Worm (Caenorhabditis elegans) whole organism, young adult: Measurements from ENCODE around the gene mks-1.

ENCODE experiments used
- B0035.1 ChIP-seq: sonication (generic microtip); optimal IDR thresholded peaks from 2 replicates; lab custom pipeline; 2016; ENCODE audit warnings: missing genetic modification characterization, mild to moderate bottlenecking, missing compliant biosample characterization, missing genotype, missing genetic modification reagents
- F10E7.11 ChIP-seq: sonication (generic microtip); optimal IDR thresholded peaks from 2 replicates; lab custom pipeline; 2017; ENCODE audit warnings: mild to moderate bottlenecking, missing genetic modification characterization, moderate library complexity, missing compliant biosample characterization
- F33H1.4 ChIP-seq: fragments of 200-800 bp; sonication (Bioruptor generic); IDR thresholded peaks from 2 replicates; pipeline ENCODE4 v1.3.6; 2022; ENCODE audit warnings: missing genetic modification reagents, missing genetic modification characterization, missing compliant biosample characterization
- F49E8.2 ChIP-seq: sonication (generic microtip); optimal IDR thresholded peaks from 3 replicates; lab custom pipeline; 2017; ENCODE audit warnings: missing genetic modification characterization, mild to moderate bottlenecking, missing compliant biosample characterization, antibody characterized with exemption, moderate library complexity; ENCODE audit not compliant: insufficient read depth
- K11D2.4 ChIP-seq: fragments of 200-800 bp; sonication (Bioruptor generic); IDR thresholded peaks from 2 replicates; pipeline ENCODE4 v1.3.6; 2022; ENCODE audit warnings: missing genetic modification reagents, missing genetic modification characterization, missing compliant biosample characterization
- Y67H2A.10 ChIP-seq: fragments of 200-800 bp; sonication (Bioruptor generic); conservative IDR thresholded peaks from 2 replicates; pipeline ENCODE4 v1.3.6; 2022; ENCODE audit warnings: missing genetic modification reagents, missing genetic modification characterization, missing compliant biosample characterization
- akir-1 ChIP-seq: fragments of 200-800 bp; sonication (Bioruptor generic); optimal IDR thresholded peaks from 2 replicates; lab custom pipeline; 2018; ENCODE audit warnings: mild to moderate bottlenecking, missing genetic modification characterization, moderate library complexity, missing compliant biosample characterization
- ama-1 ChIP-seq, 3 experiments: fragments of 150-350 bp in 1 of 3; sonication (generic microtip) in 2 of 3; optimal IDR thresholded peaks; 2 replicates each; lab custom pipeline; 2014 to 2018; ENCODE audit warnings: missing biosample characterization in 2 of 3, missing genetic modification characterization in 2 of 3, missing genetic modification reagents in 2 of 3
- athp-1 ChIP-seq: sonication (generic microtip); optimal IDR thresholded peaks from 2 replicates; lab custom pipeline; 2017; ENCODE audit warnings: mild to moderate bottlenecking, missing genetic modification characterization, missing compliant biosample characterization
- attf-3 ChIP-seq: fragments of 200-800 bp; sonication (Bioruptor generic); conservative IDR thresholded peaks from 2 replicates; pipeline ENCODE4 v1.3.6; 2022; ENCODE audit warnings: missing genetic modification reagents, missing genetic modification characterization, missing compliant biosample characterization
- attf-5 ChIP-seq: fragments of 200-800 bp; sonication (Bioruptor generic); optimal IDR thresholded peaks from 2 replicates; lab custom pipeline; 2018; ENCODE audit warnings: mild to moderate bottlenecking, missing genetic modification characterization, missing compliant biosample characterization
- attf-6 ChIP-seq: fragments of 200-800 bp; sonication (Bioruptor generic); IDR thresholded peaks from 2 replicates; pipeline ENCODE4 v1.3.6; 2022; ENCODE audit warnings: missing genetic modification reagents, missing genetic modification characterization, missing compliant biosample characterization
- bed-1 ChIP-seq: fragments of 200-800 bp; sonication (Bioruptor generic); IDR thresholded peaks from 2 replicates; pipeline ENCODE4 v1.3.6; 2022; ENCODE audit warnings: missing genetic modification reagents, missing genetic modification characterization, missing compliant biosample characterization
- ceh-91 ChIP-seq: fragments of 200-800 bp; sonication (Bioruptor generic); IDR thresholded peaks from 2 replicates; pipeline ENCODE4 v1.3.6; 2022; ENCODE audit warnings: missing genetic modification reagents, missing genetic modification characterization, missing compliant biosample characterization
- dox-1 ChIP-seq: fragments of 200-800 bp; sonication (Bioruptor generic); IDR thresholded peaks from 2 replicates; pipeline ENCODE4 v1.3.6; 2022; ENCODE audit warnings: missing genetic modification reagents, missing genetic modification characterization, missing compliant biosample characterization
- dpl-1 ChIP-seq: fragments of 150-350 bp; optimal IDR thresholded peaks from 2 replicates; lab custom pipeline; 2014; ENCODE audit warnings: missing biosample characterization, missing genetic modification reagents, missing genetic modification characterization
- efl-1 ChIP-seq: fragments of 150-350 bp; optimal IDR thresholded peaks from 2 replicates; lab custom pipeline; 2014; ENCODE audit warnings: missing biosample characterization, missing genetic modification reagents, missing genetic modification characterization
- egl-18 ChIP-seq: fragments of 200-800 bp; sonication (Bioruptor generic); IDR thresholded peaks from 2 replicates; pipeline ENCODE4 v1.3.6; 2022; ENCODE audit warnings: missing genetic modification reagents, missing genetic modification characterization, missing compliant biosample characterization
- egrh-3 ChIP-seq: fragments of 200-800 bp; sonication (Bioruptor generic); IDR thresholded peaks from 2 replicates; pipeline ENCODE4 v1.3.6; 2022; ENCODE audit warnings: missing genetic modification reagents, missing genetic modification characterization, missing compliant biosample characterization
- ets-4 ChIP-seq: fragments of 200-800 bp; sonication (Bioruptor generic); optimal IDR thresholded peaks from 2 replicates; lab custom pipeline; 2018; ENCODE audit warnings: mild to moderate bottlenecking, missing genetic modification characterization, missing compliant biosample characterization
- hlh-12 ChIP-seq: sonication (generic microtip); optimal IDR thresholded peaks from 2 replicates; lab custom pipeline; 2016; ENCODE audit warnings: missing genetic modification characterization, missing compliant biosample characterization
- hmg-1.2 ChIP-seq: fragments of 200-800 bp; sonication (Bioruptor generic); IDR thresholded peaks from 2 replicates; pipeline ENCODE4 v1.3.6; 2022; ENCODE audit warnings: missing genetic modification reagents, missing genetic modification characterization, missing compliant biosample characterization
- let-607 ChIP-seq, 2 experiments: fragments of 200-800 bp in 1 of 2; sonication (Bioruptor generic) in 1 of 2; sonication (generic microtip) in 1 of 2; optimal IDR thresholded peaks; 2 replicates each; lab custom pipeline; 2016 to 2018; ENCODE audit warnings: mild to moderate bottlenecking in 2 of 2, missing compliant biosample characterization in 2 of 2, missing genetic modification characterization in 2 of 2, moderate library complexity in 2 of 2, missing genotype in 1 of 2
- lin-35 ChIP-seq, 3 experiments: fragments of 150-350 bp in 2 of 3; sonication (generic microtip) in 1 of 3; optimal IDR thresholded peaks; 2 replicates each; lab custom pipeline; 2014 to 2018; ENCODE audit warnings: missing biosample characterization in 3 of 3, missing genetic modification characterization in 3 of 3, missing genetic modification reagents in 3 of 3
- lin-40 ChIP-seq: sonication (generic microtip); optimal IDR thresholded peaks from 2 replicates; lab custom pipeline; 2016; ENCODE audit warnings: missing genetic modification characterization, mild to moderate bottlenecking, missing compliant biosample characterization, missing genotype, missing genetic modification reagents
- lsl-1 ChIP-seq: fragments of 200-800 bp; sonication (Bioruptor generic); optimal IDR thresholded peaks from 2 replicates; lab custom pipeline; 2018; ENCODE audit warnings: mild to moderate bottlenecking, missing genetic modification characterization, moderate library complexity, missing compliant biosample characterization
- madf-10 ChIP-seq: sonication (generic microtip); optimal IDR thresholded peaks from 2 replicates; lab custom pipeline; 2016; ENCODE audit warnings: mild to moderate bottlenecking, missing genetic modification characterization, missing compliant biosample characterization
- madf-8 ChIP-seq: fragments of 200-800 bp; sonication (Bioruptor generic); conservative IDR thresholded peaks from 2 replicates; pipeline ENCODE4 v1.3.6; 2022; ENCODE audit warnings: missing genetic modification reagents, missing genetic modification characterization, missing compliant biosample characterization
- mcd-1 ChIP-seq: fragments of 200-800 bp; sonication (Bioruptor generic); IDR thresholded peaks from 2 replicates; pipeline ENCODE4 v1.3.6; 2022; ENCODE audit warnings: missing genetic modification reagents, missing genetic modification characterization, missing compliant biosample characterization
- mel-28 ChIP-seq: sonication (generic microtip); optimal IDR thresholded peaks from 2 replicates; lab custom pipeline; 2016; ENCODE audit warnings: borderline replicate concordance, mild to moderate bottlenecking, missing genetic modification characterization, missing compliant biosample characterization
- nfyb-1 ChIP-seq: fragments of 200-800 bp; sonication (Bioruptor generic); IDR thresholded peaks from 2 replicates; pipeline ENCODE4 v1.3.6; 2022; ENCODE audit warnings: missing genetic modification reagents, missing genetic modification characterization, missing compliant biosample characterization
- nhr-120 ChIP-seq: fragments of 200-800 bp; sonication (Bioruptor generic); IDR thresholded peaks from 2 replicates; pipeline ENCODE4 v1.3.6; 2022; ENCODE audit warnings: missing genetic modification characterization, missing compliant biosample characterization
- nhr-90 ChIP-seq: sonication (generic microtip); optimal IDR thresholded peaks from 2 replicates; lab custom pipeline; 2016; ENCODE audit warnings: missing genotype, mild to moderate bottlenecking, missing genetic modification characterization, missing compliant biosample characterization
- rcor-1 ChIP-seq: fragments of 200-800 bp; sonication (Bioruptor generic); IDR thresholded peaks from 2 replicates; pipeline ENCODE4 v1.3.6; 2022; ENCODE audit warnings: missing genetic modification reagents, missing genetic modification characterization, missing compliant biosample characterization
- rpc-1 ChIP-seq, 2 experiments: fragments of 150-350 bp in 1 of 2; sonication (generic microtip) in 1 of 2; optimal IDR thresholded peaks; 2 replicates each; lab custom pipeline; 2014 to 2018; ENCODE audit warnings: missing biosample characterization in 1 of 2, missing genetic modification characterization in 1 of 2, missing genetic modification reagents in 1 of 2, missing genotype in 1 of 2
- snpc-1.1 ChIP-seq: sonication (generic microtip); optimal IDR thresholded peaks from 2 replicates; lab custom pipeline; 2017; ENCODE audit warnings: missing genetic modification characterization, mild to moderate bottlenecking, missing compliant biosample characterization, antibody characterized with exemption, moderate library complexity, missing genotype, missing genetic modification reagents; ENCODE audit not compliant: insufficient read depth
- snpc-1.3 ChIP-seq: sonication (generic microtip); optimal IDR thresholded peaks from 2 replicates; lab custom pipeline; 2017; ENCODE audit warnings: missing genetic modification characterization, mild to moderate bottlenecking, missing compliant biosample characterization, antibody characterized with exemption, moderate library complexity, missing genotype, missing genetic modification reagents; ENCODE audit not compliant: insufficient read depth
- snpc-3.4 ChIP-seq: sonication (generic microtip); optimal IDR thresholded peaks from 2 replicates; lab custom pipeline; 2017; ENCODE audit warnings: missing genetic modification characterization, mild to moderate bottlenecking, missing compliant biosample characterization, antibody characterized with exemption, moderate library complexity, missing genotype, missing genetic modification reagents
- somi-1 ChIP-seq: fragments of 200-800 bp; sonication (Bioruptor generic); optimal IDR thresholded peaks from 2 replicates; lab custom pipeline; 2018; ENCODE audit warnings: mild to moderate bottlenecking, missing genetic modification characterization, missing compliant biosample characterization
- tbx-9 ChIP-seq: sonication (generic microtip); optimal IDR thresholded peaks from 2 replicates; lab custom pipeline; 2016; ENCODE audit warnings: borderline replicate concordance, missing genetic modification characterization, inconsistent platforms, missing compliant biosample characterization
- tlf-1 ChIP-seq: fragments of 200-800 bp; sonication (Bioruptor generic); optimal IDR thresholded peaks from 2 replicates; lab custom pipeline; 2018; ENCODE audit warnings: mild to moderate bottlenecking, missing genetic modification characterization, missing compliant biosample characterization
- unc-130 ChIP-seq: sonication (generic microtip); optimal IDR thresholded peaks from 2 replicates; lab custom pipeline; 2016; ENCODE audit warnings: missing genetic modification reagents, missing genetic modification characterization, missing compliant biosample characterization
- xnd-1 ChIP-seq: sonication (generic microtip); optimal IDR thresholded peaks from 2 replicates; lab custom pipeline; 2016; ENCODE audit warnings: missing genotype, missing genetic modification reagents, missing genetic modification characterization, missing compliant biosample characterization
- ztf-18 ChIP-seq: sonication (generic microtip); optimal IDR thresholded peaks from 2 replicates; lab custom pipeline; 2016; ENCODE audit warnings: missing genotype, mild to moderate bottlenecking, missing genetic modification characterization, missing compliant biosample characterization
- ztf-25 ChIP-seq: fragments of 200-800 bp; sonication (Bioruptor generic); IDR thresholded peaks from 2 replicates; pipeline ENCODE4 v1.3.6; 2022; ENCODE audit warnings: missing genetic modification reagents, missing genetic modification characterization, missing compliant biosample characterization
- ztf-3 ChIP-seq: fragments of 200-800 bp; sonication (Bioruptor generic); optimal IDR thresholded peaks from 2 replicates; lab custom pipeline; 2018; ENCODE audit warnings: mild to moderate bottlenecking, missing genetic modification characterization, missing compliant biosample characterization

Gene mks-1

DNA sequence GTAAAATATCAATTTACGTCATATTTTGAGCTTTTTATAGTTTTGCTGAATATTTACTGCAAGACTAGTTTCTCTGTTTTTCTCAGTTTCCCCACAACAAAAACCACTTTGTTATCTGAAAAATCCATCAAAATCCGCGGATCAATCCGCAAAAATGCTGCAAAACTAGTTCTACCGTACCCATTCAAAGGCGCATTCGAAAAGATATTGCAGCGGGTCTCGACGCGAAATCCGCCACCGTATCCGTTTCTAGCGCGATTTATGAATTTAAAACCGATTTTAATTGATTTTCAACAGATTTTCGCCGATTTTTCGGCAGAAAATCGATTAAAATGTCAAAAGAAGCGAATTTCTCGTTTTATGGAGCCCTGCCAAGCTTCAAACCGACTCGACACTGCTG is 14.7 kb upstream of the mks-1 start, which contains the start of gene R148.4 (continued):
- TF ChIP-seq attf-5 (GFP tag; lab: Kevin White, UChicago) (no peak), F33H1.4 (GFP tag; lab: Robert Waterston, UW) (peak; percentile 97), tbx-9 (no peak), athp-1 (tag; lab: Kevin White, UChicago) (no peak), egl-18 (GFP tag; lab: Robert Waterston, UW) (no peak), attf-6 (GFP tag; lab: Robert Waterston, UW) (no peak), nhr-90 (tag; lab: Kevin White, UChicago) (no peak), madf-10 (no peak), tlf-1 (no peak), B0035.1 (tag; lab: Kevin White, UChicago) (no peak), ceh-91 (peak; percentile 88), hmg-1.2 (GFP tag; lab: Robert Waterston, UW) (peak; percentile 50), madf-8 (GFP tag; lab: Robert Waterston, UW) (peak; percentile 89), F49E8.2 (tag; lab: Kevin White, UChicago) (no peak), ztf-25 (GFP tag; lab: Robert Waterston, UW) (no peak), hlh-12 (tag; lab: Kevin White, UChicago) (no peak), ztf-3 (GFP tag; lab: Kevin White, UChicago) (no peak), dox-1 (peak; percentile 73), ztf-18 (peak; percentile 52), efl-1 (GFP tag; lab: Kevin White, UChicago) (peak; percentile 72), ets-4 (no peak), ama-1 (optimal IDR thresholded peaks at IDR 0.05; lab: Kevin White, UChicago) (no peak), ama-1 (GFP tag; optimal IDR thresholded peaks at IDR 0.05; lab: Kevin White, UChicago) (no peak), attf-3 (GFP tag; lab: Robert Waterston, UW) (no peak), Y67H2A.10 (GFP tag; lab: Robert Waterston, UW) (no peak), F10E7.11 (tag; lab: Kevin White, UChicago) (no peak), mel-28 (tag; lab: Kevin White, UChicago) (no peak), egrh-3 (GFP tag; lab: Robert Waterston, UW) (no peak), somi-1 (GFP tag; lab: Kevin White, UChicago) (no peak), akir-1 (no peak)

- TF ChIP-seq egrh-3 (GFP tag; lab: Robert Waterston, UW) (no peak), dpl-1 (GFP tag; lab: Kevin White, UChicago) (no peak), rpc-1 (optimal IDR thresholded peaks at IDR 0.05; lab: Kevin White, UChicago) (peak; percentile 27), rpc-1 (tag; optimal IDR thresholded peaks at IDR 0.05; lab: Kevin White, UChicago) (no peak), unc-130 (GFP tag; lab: Kevin White, UChicago) (peak; percentile 7), nfyb-1 (GFP tag; lab: Robert Waterston, UW) (0 out of 2 replicates have a peak, but pooled peaks have one; percentile 30), lsl-1 (GFP tag; lab: Kevin White, UChicago) (peak; percentile 32), snpc-3.4 (tag; lab: Kevin White, UChicago) (peak; percentile 48), snpc-1.3 (peak; percentile 81), bed-1 (no peak), K11D2.4 (0 out of 2 replicates have a peak, but pooled peaks have one; percentile 16), Y67H2A.10 (GFP tag; lab: Robert Waterston, UW) (no peak; the same call in 1 of the 2 replicates), let-607 (tag; optimal IDR thresholded peaks at IDR 0.05; lab: Kevin White, UChicago) (peak; percentile 92 to 96), rcor-1 (0 out of 2 replicates have a peak, but pooled peaks have one; percentile 15), mcd-1 (GFP tag; lab: Robert Waterston, UW) (peak; percentile 58), nhr-120 (GFP tag; lab: Robert Waterston, UW) (no peak), lin-40 (peak; percentile 18), ztf-18 (peak; percentile 73), snpc-1.1 (tag; lab: Kevin White, UChicago) (peak; percentile 47), xnd-1 (tag; lab: Kevin White, UChicago) (peak; percentile 45), lin-35 (GFP tag; optimal IDR thresholded peaks at IDR 0.05; lab: Kevin White, UChicago) (peak in 1 of 3 experiments; percentile 28), F49E8.2 (tag; lab: Kevin White, UChicago) (peak; percentile 41)
Observed at ce11 chrIII:3174985-3175384, 11.1 kb upstream of the mks-1 start, which contains the start of gene R148.3. Gene R148.3, plus strand, starts transcription at chrIII:3175331.
